Fruit fly (Drosophila melanogaster): ENCODE data around the gene CG43233.

DNA sequence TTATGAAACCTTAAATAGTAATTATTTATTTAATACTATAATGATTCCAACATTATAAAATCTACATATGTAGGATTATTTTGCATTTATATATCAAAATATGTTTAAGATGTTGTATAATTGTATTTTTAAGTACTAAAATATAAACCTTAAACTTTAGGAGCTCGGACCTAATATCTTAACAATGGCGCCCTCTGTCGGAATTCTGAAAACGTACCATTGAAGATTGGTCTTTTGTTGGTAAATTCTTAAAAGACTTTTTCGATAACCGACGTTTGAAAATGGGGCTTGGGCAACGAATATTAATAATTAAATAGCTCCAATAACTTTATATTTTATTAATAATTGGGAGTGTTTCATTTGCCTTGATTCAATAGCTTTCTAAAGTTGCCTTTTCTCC lies 35.3 kb downstream of the CG43233 start:
- TF ChIP-seq Eip78C (GFP tag): no peak
- no peak for TF ChIP-seq CG10631 (GFP tag; optimal IDR thresholded peaks at IDR 0.05)
- no peak for TF ChIP-seq Hr4 (GFP tag; optimal IDR thresholded peaks at IDR 0.05)
- no peak for TF ChIP-seq Hr39 (GFP tag; optimal IDR thresholded peaks at IDR 0.05)
- TF ChIP-seq CG6163 (GFP tag; IDR thresholded peaks at IDR 0.05): no peak
- no peak for TF ChIP-seq CG8119 (GFP tag; IDR thresholded peaks at IDR 0.05)
- no peak for TF ChIP-seq Ets96B (tag; optimal IDR thresholded peaks at IDR 0.05)
- TF ChIP-seq cyc (GFP tag; optimal IDR thresholded peaks at IDR 0.05): no peak
- TF ChIP-seq CG6792 (GFP tag; optimal IDR thresholded peaks at IDR 0.05): no peak
- TF ChIP-seq CG34406 (GFP tag; optimal IDR thresholded peaks at IDR 0.05): no peak
- no peak for TF ChIP-seq lz (GFP tag; optimal IDR thresholded peaks at IDR 0.05)
- TF ChIP-seq eg (GFP tag; IDR thresholded peaks at IDR 0.05): no peak
- no peak for TF ChIP-seq topi (GFP tag; optimal IDR thresholded peaks at IDR 0.05)

Measured in whole organism, prepupa.